Worm (Caenorhabditis elegans) whole organism, L4 larva: Measurements from ENCODE around the gene C55A6.12.
"Not testable (repeated sequence)": the region's sequence is repeated elsewhere in the genome, so short reads cannot be mapped to it uniquely, and the experiment has no call there.

Experiments
- F49E8.2 ChIP-seq: sonication (generic microtip); optimal IDR thresholded peaks from 2 replicates; lab custom pipeline; 2016; ENCODE audit warnings: missing compliant biosample characterization, mild to moderate bottlenecking, missing genetic modification characterization, borderline replicate concordance
- ZK546.5 ChIP-seq, 2 experiments: sonication (generic microtip); optimal IDR thresholded peaks; 2 replicates each; lab custom pipeline; 2017; ENCODE audit warnings: missing biosample characterization in 2 of 2, missing genetic modification characterization in 2 of 2
- aly-2 ChIP-seq: sonication (generic microtip); optimal IDR thresholded peaks from 2 replicates; lab custom pipeline; 2018; ENCODE audit warnings: missing biosample characterization, missing genetic modification characterization
- arid-1 ChIP-seq: fragments of 200-800 bp; sonication (Bioruptor generic); conservative IDR thresholded peaks from 2 replicates; pipeline ENCODE4 v1.3.6; 2022; ENCODE audit warnings: missing genetic modification reagents, missing genetic modification characterization, missing compliant biosample characterization
- ceh-20 ChIP-seq: fragments of 200-800 bp; sonication (Bioruptor generic); IDR thresholded peaks from 2 replicates; pipeline ENCODE4 v1.3.6; 2022; ENCODE audit warnings: missing genetic modification reagents, missing genetic modification characterization, missing compliant biosample characterization
- daf-16 ChIP-seq, 3 experiments: sonication (generic microtip); optimal IDR thresholded peaks; 2 replicates each; lab custom pipeline; 2016 to 2017; ENCODE audit warnings: missing genetic modification characterization in 3 of 3, missing genetic modification reagents in 3 of 3, mild to moderate bottlenecking in 2 of 3, missing compliant biosample characterization in 2 of 3, missing biosample characterization in 1 of 3, moderate library complexity in 1 of 3
- daf-8 ChIP-seq: fragments of 200-800 bp; sonication (Bioruptor generic); IDR thresholded peaks from 2 replicates; pipeline ENCODE4 v1.3.6; 2022; ENCODE audit warnings: missing genetic modification characterization, missing compliant biosample characterization
- dmd-6 ChIP-seq: fragments of 200-800 bp; sonication (Bioruptor generic); IDR thresholded peaks from 2 replicates; pipeline ENCODE4 v1.3.6; 2022; ENCODE audit warnings: missing genetic modification reagents, missing genetic modification characterization, missing compliant biosample characterization
- dmd-9 ChIP-seq: fragments of 200-800 bp; sonication (Bioruptor generic); IDR thresholded peaks from 2 replicates; pipeline ENCODE4 v1.3.6; 2022; ENCODE audit warnings: missing genetic modification reagents, missing genetic modification characterization, missing compliant biosample characterization
- dve-1 ChIP-seq: sonication (generic microtip); optimal IDR thresholded peaks from 2 replicates; lab custom pipeline; 2017; ENCODE audit warnings: antibody characterized with exemption, mild to moderate bottlenecking, missing genetic modification characterization, missing compliant biosample characterization; ENCODE audit not compliant: insufficient read depth
- egl-43 ChIP-seq: fragments of 200-800 bp; sonication (Bioruptor generic); IDR thresholded peaks from 2 replicates; pipeline ENCODE4 v1.3.6; 2022; ENCODE audit warnings: missing genetic modification reagents, missing genetic modification characterization, missing compliant biosample characterization
- fkh-10 ChIP-seq: fragments of 150-350 bp; optimal IDR thresholded peaks from 2 replicates; lab custom pipeline; 2014; ENCODE audit warnings: missing biosample characterization, missing genetic modification reagents, missing genetic modification characterization
- gei-8 ChIP-seq: fragments of 200-800 bp; sonication (Bioruptor generic); optimal IDR thresholded peaks from 2 replicates; lab custom pipeline; 2018; ENCODE audit warnings: mild to moderate bottlenecking, missing genetic modification characterization, missing compliant biosample characterization
- hlh-11 ChIP-seq: fragments of 200-800 bp; sonication (Bioruptor generic); optimal IDR thresholded peaks from 2 replicates; lab custom pipeline; 2018; ENCODE audit warnings: mild to moderate bottlenecking, missing genetic modification characterization, missing compliant biosample characterization
- lim-7 ChIP-seq: fragments of 200-800 bp; sonication (Bioruptor generic); IDR thresholded peaks from 2 replicates; pipeline ENCODE4 v1.3.6; 2022; ENCODE audit warnings: missing genetic modification characterization, missing compliant biosample characterization
- lin-39 ChIP-seq: fragments of 150-350 bp; optimal IDR thresholded peaks from 2 replicates; lab custom pipeline; 2014; ENCODE audit warnings: missing biosample characterization, missing genetic modification reagents, missing genetic modification characterization
- lsy-2 ChIP-seq, 2 experiments: fragments of 150-350 bp in 1 of 2; sonication (generic microtip) in 1 of 2; optimal IDR thresholded peaks; 2 replicates each; lab custom pipeline; 2014 to 2017; ENCODE audit warnings: missing biosample characterization in 2 of 2, missing genetic modification characterization in 2 of 2
- mdt-29 ChIP-seq: fragments of 200-800 bp; sonication (Bioruptor generic); IDR thresholded peaks from 2 replicates; pipeline ENCODE4 v1.3.6; 2022; ENCODE audit warnings: missing genetic modification reagents, missing genetic modification characterization, missing compliant biosample characterization
- mep-1 ChIP-seq: fragments of 150-350 bp; sonication (generic microtip); optimal IDR thresholded peaks from 3 replicates; lab custom pipeline; 2014; ENCODE audit warnings: missing biosample characterization, missing genetic modification characterization
- mxl-2 ChIP-seq: fragments of 200-800 bp; sonication (Bioruptor generic); conservative IDR thresholded peaks from 2 replicates; pipeline ENCODE4 v1.3.6; 2022; ENCODE audit warnings: missing genetic modification reagents, missing genetic modification characterization, missing compliant biosample characterization
- mxl-3 ChIP-seq: fragments of 200-800 bp; sonication (Bioruptor generic); optimal IDR thresholded peaks from 2 replicates; lab custom pipeline; 2018; ENCODE audit warnings: mild to moderate bottlenecking, missing genetic modification characterization, missing compliant biosample characterization
- nhr-102 ChIP-seq: sonication (generic microtip); optimal IDR thresholded peaks from 2 replicates; lab custom pipeline; 2016; ENCODE audit warnings: mild to moderate bottlenecking, missing genetic modification characterization, moderate library complexity, missing compliant biosample characterization
- nhr-28 ChIP-seq: fragments of 150-350 bp; optimal IDR thresholded peaks from 2 replicates; lab custom pipeline; 2014; ENCODE audit warnings: missing biosample characterization, missing genetic modification characterization
- pha-4 ChIP-seq, 2 experiments: fragments of 150-350 bp in 1 of 2; fragments of 200-800 bp in 1 of 2; sonication (Bioruptor generic) in 1 of 2; IDR thresholded peaks in 1 of 2; optimal IDR thresholded peaks in 1 of 2; 2 replicates each; pipeline versions ENCODE4 v1.3.6 to Lab custom; 2014 to 2022; ENCODE audit warnings: missing genetic modification characterization in 2 of 2, missing genetic modification reagents in 2 of 2, missing biosample characterization in 1 of 2, missing compliant biosample characterization in 1 of 2
- rbr-2 ChIP-seq: sonication (generic microtip); optimal IDR thresholded peaks from 2 replicates; lab custom pipeline; 2016; ENCODE audit warnings: missing genotype, missing genetic modification characterization, missing compliant biosample characterization
- skn-1 ChIP-seq: fragments of 150-350 bp; optimal IDR thresholded peaks from 2 replicates; lab custom pipeline; 2014; ENCODE audit warnings: missing biosample characterization, missing genetic modification characterization
- spr-3 ChIP-seq: fragments of 200-800 bp; sonication (Bioruptor generic); optimal IDR thresholded peaks from 2 replicates; lab custom pipeline; 2018; ENCODE audit warnings: mild to moderate bottlenecking, missing genetic modification characterization, missing compliant biosample characterization
- unc-62 ChIP-seq, 3 experiments: fragments of 150-350 bp in 1 of 3; sonication (generic microtip); optimal IDR thresholded peaks in 2 of 3; peaks in 1 of 3; 1 replicate in 1 of 3; 2 replicates in 2 of 3; lab custom pipeline; 2014 to 2017; ENCODE audit warnings: missing biosample characterization in 3 of 3, missing genetic modification characterization in 3 of 3, missing genetic modification reagents in 3 of 3, missing genotype in 1 of 3
- zag-1 ChIP-seq: fragments of 150-350 bp; optimal IDR thresholded peaks from 2 replicates; lab custom pipeline; 2014; ENCODE audit warnings: missing biosample characterization, missing genetic modification characterization
- zfp-2 ChIP-seq: sonication (generic microtip); optimal IDR thresholded peaks from 2 replicates; lab custom pipeline; 2016; ENCODE audit warnings: mild to moderate bottlenecking, missing genetic modification characterization, missing compliant biosample characterization
- zip-11 ChIP-seq: fragments of 200-800 bp; sonication (Bioruptor generic); IDR thresholded peaks from 2 replicates; pipeline ENCODE4 v1.3.6; 2022; ENCODE audit warnings: missing genetic modification characterization, missing compliant biosample characterization

Gene C55A6.12

ce11 chrV:11504853-11505397 lies 2.0 kb upstream of the C55A6.12 start, which contains the start of the genes C55A6.1 and C55A6.10 (continued):
- TF ChIP-seq dmd-6 (GFP tag; lab: Robert Waterston, UW) = peak; percentile 79
- TF ChIP-seq pha-4 (GFP tag; IDR thresholded peaks at IDR 0.05; lab: Robert Waterston, UW) = peak; percentile 88
- not testable (repeated sequence) for TF ChIP-seq pha-4 (tag; optimal IDR thresholded peaks at IDR 0.05; lab: Kevin White, UChicago)
- TF ChIP-seq rbr-2 (tag; lab: Kevin White, UChicago) = peak; percentile 81
- TF ChIP-seq, all 104 proteins: peak for 45; not testable (repeated sequence) for 59

- TF ChIP-seq dve-1 (tag; lab: Kevin White, UChicago) (peak; percentile 18), ZK546.5 (tag; optimal IDR thresholded peaks at IDR 0.05; lab: Kevin White, UChicago) (no peak), egl-43 (GFP tag; lab: Robert Waterston, UW) (no peak), unc-62 (GFP tag; optimal IDR thresholded peaks at IDR 0.05 in 1 of 2; lab: Kevin White, UChicago) (no peak), unc-62 (tag; optimal IDR thresholded peaks at IDR 0.05; lab: Kevin White, UChicago) (no peak), nhr-102 (tag; lab: Kevin White, UChicago) (no peak), daf-16 (GFP tag; optimal IDR thresholded peaks at IDR 0.05; lab: Kevin White, UChicago) (no peak), daf-16 (tag; optimal IDR thresholded peaks at IDR 0.05; lab: Kevin White, UChicago) (no peak), lsy-2 (tag; optimal IDR thresholded peaks at IDR 0.05; lab: Kevin White, UChicago) (no peak), skn-1 (tag; lab: Kevin White, UChicago) (no peak), mxl-2 (GFP tag; lab: Robert Waterston, UW) (no peak), ceh-20 (GFP tag; lab: Robert Waterston, UW) (no peak), pha-4 (GFP tag; IDR thresholded peaks at IDR 0.05; lab: Robert Waterston, UW) (no peak), pha-4 (tag; optimal IDR thresholded peaks at IDR 0.05; lab: Kevin White, UChicago) (no peak), gei-8 (GFP tag; lab: Kevin White, UChicago) (no peak), zip-11 (GFP tag; lab: Robert Waterston, UW) (no peak), zfp-2 (tag; lab: Kevin White, UChicago) (no peak), spr-3 (GFP tag; lab: Kevin White, UChicago) (no peak), daf-8 (GFP tag; lab: Robert Waterston, UW) (no peak), hlh-11 (tag; lab: Kevin White, UChicago) (peak; percentile 52), aly-2 (tag; lab: Kevin White, UChicago) (no peak), zag-1 (tag; lab: Kevin White, UChicago) (no peak), mdt-29 (GFP tag; lab: Robert Waterston, UW) (no peak), lin-39 (tag; lab: Kevin White, UChicago) (no peak), nhr-28 (peak; percentile 44), F49E8.2 (tag; lab: Kevin White, UChicago) (no peak), lim-7 (GFP tag; lab: Robert Waterston, UW) (no peak), dmd-6 (GFP tag; lab: Robert Waterston, UW) (peak; percentile 30)
Observed at ce11 chrV:11500980-11501379, 2.0 kb downstream of the C55A6.12 start.

DNA sequence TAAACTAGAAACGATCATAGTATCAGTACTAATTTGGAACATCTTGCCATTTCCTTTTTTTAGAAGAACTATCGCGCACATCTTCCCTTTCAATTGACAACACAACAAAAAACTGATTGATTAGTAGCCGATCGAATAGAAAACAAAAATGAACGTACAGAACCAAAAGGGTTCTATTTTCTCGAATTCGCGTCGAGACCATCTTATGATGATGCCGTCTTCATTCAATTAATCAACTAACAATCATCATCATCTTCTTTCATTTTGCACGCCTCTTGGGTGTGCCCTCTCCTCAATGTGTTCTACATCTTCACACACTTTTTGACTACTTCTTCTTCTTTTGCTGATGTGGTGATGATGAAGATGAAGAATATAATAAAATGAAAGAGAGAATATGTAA lies 3.1 kb downstream of the C55A6.12 start:
- TF ChIP-seq ceh-20 (GFP tag; lab: Robert Waterston, UW) = no peak
- TF ChIP-seq mep-1 = no peak
- no peak for TF ChIP-seq zfp-2 (tag; lab: Kevin White, UChicago)
- TF ChIP-seq fkh-10 (GFP tag; lab: Kevin White, UChicago) = no peak
- no peak for TF ChIP-seq arid-1 (GFP tag; lab: Robert Waterston, UW)
- peak; percentile 9 for TF ChIP-seq mxl-3 (GFP tag; lab: Kevin White, UChicago)
- peak; percentile 22 for TF ChIP-seq nhr-28
- no peak for TF ChIP-seq gei-8 (GFP tag; lab: Kevin White, UChicago)
- TF ChIP-seq lim-7 (GFP tag; lab: Robert Waterston, UW) = no peak
- no peak for TF ChIP-seq zag-1 (tag; lab: Kevin White, UChicago)
- peak in 1 of 2 experiments; percentile 92 for TF ChIP-seq unc-62 (GFP tag; optimal IDR thresholded peaks at IDR 0.05 in 1 of 2; lab: Kevin White, UChicago)
- TF ChIP-seq unc-62 (tag; optimal IDR thresholded peaks at IDR 0.05; lab: Kevin White, UChicago) = no peak
- TF ChIP-seq, all 104 proteins: peak for 3

DNA sequence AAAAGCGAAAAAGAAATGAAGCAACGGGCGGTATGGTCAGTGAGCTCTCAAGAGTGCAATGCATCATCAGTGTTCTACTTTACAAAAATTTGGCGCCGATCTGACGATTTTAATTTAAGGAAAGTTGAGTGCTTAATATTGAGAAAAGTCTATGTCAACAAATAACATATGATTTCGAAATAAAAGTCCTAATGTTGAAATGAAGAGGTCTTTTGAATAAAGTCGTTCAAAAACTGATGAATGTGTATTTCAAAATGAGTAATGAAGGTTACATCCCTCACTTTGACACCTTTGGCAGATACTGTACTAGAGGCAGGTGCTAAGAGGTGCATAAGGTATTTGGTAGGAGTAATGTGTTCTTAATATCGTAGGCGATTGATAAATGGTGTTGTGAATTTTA lies 5.5 kb downstream of the C55A6.12 start:
- TF ChIP-seq dmd-9 (no peak), unc-62 (GFP tag; optimal IDR thresholded peaks at IDR 0.05 in 1 of 2; lab: Kevin White, UChicago) (peak in 1 of 2 experiments; percentile 92), unc-62 (tag; optimal IDR thresholded peaks at IDR 0.05; lab: Kevin White, UChicago) (no peak)
